Fruit fly (Drosophila melanogaster): ENCODE data around the gene Smr.

The Smr gene

DNA sequence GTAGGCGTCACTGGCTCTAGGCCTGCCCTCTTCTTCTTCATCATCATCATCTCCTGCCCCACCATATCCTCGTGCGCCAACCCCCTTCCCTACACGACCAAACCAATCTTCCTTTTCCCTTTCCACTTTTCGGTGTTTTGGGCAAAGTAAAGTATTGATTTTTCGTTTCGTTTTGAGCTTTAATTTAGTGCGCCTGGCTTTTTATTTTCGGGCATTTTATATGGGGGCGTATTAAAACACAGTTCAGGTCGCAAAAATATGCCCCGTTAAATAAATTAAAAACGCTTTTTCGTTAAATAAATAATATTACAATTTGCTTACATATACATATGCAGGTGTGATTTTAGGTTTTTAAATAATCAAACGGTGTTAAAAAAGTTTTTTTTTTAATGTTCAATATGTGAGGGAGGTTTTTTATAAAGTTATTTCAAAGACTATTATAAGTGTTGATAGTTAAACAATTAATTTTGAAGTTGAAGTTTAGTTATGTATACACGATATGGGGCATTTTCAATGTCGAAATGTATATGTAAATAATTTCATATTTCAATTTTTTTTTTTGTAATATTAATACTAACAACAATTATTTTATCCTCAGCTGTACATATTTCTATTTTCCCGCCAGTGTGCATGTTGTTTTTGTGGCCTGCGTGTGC is 4.6 kb downstream of the Smr start (continued):
- no peak for TF ChIP-seq CG7928 (GFP tag; optimal IDR thresholded peaks at IDR 0.05)
- no peak for TF ChIP-seq Mrtf (GFP tag; IDR thresholded peaks at IDR 0.05)
- TF ChIP-seq CG17568 (GFP tag; optimal IDR thresholded peaks at IDR 0.05), result no peak
- TF ChIP-seq gt (GFP tag; IDR thresholded peaks at IDR 0.05), result no peak
- peak; percentile 30 for TF ChIP-seq Spps (tag; optimal IDR thresholded peaks at IDR 0.05)
- TF ChIP-seq kni (GFP tag; optimal IDR thresholded peaks at IDR 0.05), result no peak
- TF ChIP-seq Sox100B (GFP tag; optimal IDR thresholded peaks at IDR 0.05), result peak; percentile 92
- no peak for TF ChIP-seq CG1647 (GFP tag; optimal IDR thresholded peaks at IDR 0.05)
- TF ChIP-seq kay (GFP tag; optimal IDR thresholded peaks at IDR 0.05), result peak; percentile 49
- no peak for TF ChIP-seq bigmax (GFP tag; optimal IDR thresholded peaks at IDR 0.05)
- peak; percentile 85 for TF ChIP-seq CG13424 (tag; optimal IDR thresholded peaks at IDR 0.05)
- TF ChIP-seq jing (GFP tag; optimal IDR thresholded peaks at IDR 0.05), result no peak
- peak; percentile 62 for TF ChIP-seq cwo (GFP tag; optimal IDR thresholded peaks at IDR 0.05)
- TF ChIP-seq sima (GFP tag; optimal IDR thresholded peaks at IDR 0.05), result no peak
- no peak for TF ChIP-seq Ravus (GFP tag; IDR thresholded peaks at IDR 0.05)
- TF ChIP-seq pb (GFP tag; optimal IDR thresholded peaks at IDR 0.05), result no peak
- TF ChIP-seq pho (GFP tag; optimal IDR thresholded peaks at IDR 0.05), result peak; percentile 1
- no peak for TF ChIP-seq CG17912 (GFP tag; optimal IDR thresholded peaks at IDR 0.05)
- TF ChIP-seq da (GFP tag; optimal IDR thresholded peaks at IDR 0.05), result no peak
- TF ChIP-seq CG16815 (GFP tag; optimal IDR thresholded peaks at IDR 0.05), result peak; percentile 49
- TF ChIP-seq chn (GFP tag; optimal IDR thresholded peaks at IDR 0.05), result no peak
- no peak for TF ChIP-seq CG9876 (GFP tag; optimal IDR thresholded peaks at IDR 0.05)
- peak; percentile 55; the same call in 1 of the 3 replicates for TF ChIP-seq CG7357 (GFP tag; IDR thresholded peaks at IDR 0.05)
- no peak for TF ChIP-seq repo (GFP tag; optimal IDR thresholded peaks at IDR 0.05)
- TF ChIP-seq br (optimal IDR thresholded peaks at IDR 0.05), result no peak
- no peak for TF ChIP-seq CG10543 (GFP tag; optimal IDR thresholded peaks at IDR 0.05)
- TF ChIP-seq CG2116 (GFP tag; optimal IDR thresholded peaks at IDR 0.05), result peak; percentile 37
- TF ChIP-seq CG12659 (GFP tag; optimal IDR thresholded peaks at IDR 0.05), result peak; percentile 85
- TF ChIP-seq Hr3 (GFP tag; optimal IDR thresholded peaks at IDR 0.05), result peak; percentile 72
- no peak for TF ChIP-seq HLHmδ (GFP tag; optimal IDR thresholded peaks at IDR 0.05)
- TF ChIP-seq klu (GFP tag; IDR thresholded peaks at IDR 0.05), result no peak; the same call in 1 of the 2 replicates
- TF ChIP-seq stwl (tag; optimal IDR thresholded peaks at IDR 0.05), result no peak
- TF ChIP-seq Elba2 (GFP tag; optimal IDR thresholded peaks at IDR 0.05), result no peak
- no peak for TF ChIP-seq Dll (GFP tag; IDR thresholded peaks at IDR 0.05; ENCODE audit: partially characterized antibody)
- TF ChIP-seq CG15269 (tag; optimal IDR thresholded peaks at IDR 0.05), result peak; percentile 84
- peak; percentile 60 for TF ChIP-seq CG6854 (GFP tag; optimal IDR thresholded peaks at IDR 0.05)
- no peak for TF ChIP-seq danr (GFP tag; IDR thresholded peaks at IDR 0.05)
- TF ChIP-seq CG15696 (tag; optimal IDR thresholded peaks at IDR 0.05), result no peak
- TF ChIP-seq CG8478 (optimal IDR thresholded peaks at IDR 0.05), result no peak
- peak; percentile 9 for TF ChIP-seq CG31388 (GFP tag; optimal IDR thresholded peaks at IDR 0.05)
- TF ChIP-seq CG14860 (GFP tag; IDR thresholded peaks at IDR 0.05; ENCODE audit: partially characterized antibody), result no peak
- TF ChIP-seq Asciz (GFP tag; optimal IDR thresholded peaks at IDR 0.05), result peak; percentile 81
- TF ChIP-seq CG3838 (GFP tag; optimal IDR thresholded peaks at IDR 0.05), result no peak
- no peak for TF ChIP-seq CG8089 (GFP tag; optimal IDR thresholded peaks at IDR 0.05)
- no peak for TF ChIP-seq CG3847 (GFP tag; IDR thresholded peaks at IDR 0.05)
- TF ChIP-seq Chrac-16 (GFP tag; optimal IDR thresholded peaks at IDR 0.05), result peak; percentile 55
- TF ChIP-seq CG10959 (GFP tag; IDR thresholded peaks at IDR 0.05), result no peak
- peak; percentile 45 for TF ChIP-seq NfI (GFP tag; optimal IDR thresholded peaks at IDR 0.05)
- no peak for TF ChIP-seq insv (GFP tag; optimal IDR thresholded peaks at IDR 0.05)
- TF ChIP-seq Doc3 (GFP tag; IDR thresholded peaks at IDR 0.05; ENCODE audit: partially characterized antibody), result no peak
- no peak for TF ChIP-seq Doc2 (GFP tag; IDR thresholded peaks at IDR 0.05)
